Worm (Caenorhabditis elegans): ENCODE measurements around the gene M04C3.5.

- TF ChIP-seq ref-1 (GFP tag; conservative IDR thresholded peaks at IDR 0.05) (no peak), med-1 (GFP tag; optimal IDR thresholded peaks at IDR 0.05; ENCODE audit: insufficient read depth) (no peak), klf-2 (GFP tag; conservative IDR thresholded peaks at IDR 0.05) (no peak), cog-1 (tag; optimal IDR thresholded peaks at IDR 0.05) (no peak), ztf-29 (GFP tag; IDR thresholded peaks at IDR 0.05) (no peak)
Measured at ce11 chrV:19401429-19401828, 48.1 kb upstream of the M04C3.5 start.

Measured in whole organism, midembryonic.